Fruit fly (Drosophila melanogaster): Measurements from ENCODE around the gene GstD3.
A peak's percentile ranks its signal among the peaks of the same experiment; 100 is the strongest.

GstD3 gene

dm6 chr3R:12422379-12422975 lies 49.6 kb downstream of the GstD3 start, which contains the start of the genes Scgbeta and CG17202 (continued):
- TF ChIP-seq Kr (GFP tag; optimal IDR thresholded peaks at IDR 0.05) (no peak), zfh2 (GFP tag; optimal IDR thresholded peaks at IDR 0.05) (no peak), exex (tag; optimal IDR thresholded peaks at IDR 0.05) (no peak), zen (tag; optimal IDR thresholded peaks at IDR 0.05) (peak; percentile 12), CG12104 (GFP tag; optimal IDR thresholded peaks at IDR 0.05) (no peak), Ets97D (GFP tag; optimal IDR thresholded peaks at IDR 0.05) (peak; percentile 65), CG2199 (GFP tag; IDR thresholded peaks at IDR 0.05) (no peak), gcm (GFP tag; optimal IDR thresholded peaks at IDR 0.05) (no peak), CG9215 (GFP tag; IDR thresholded peaks at IDR 0.05) (no peak), CG15479 (GFP tag; optimal IDR thresholded peaks at IDR 0.05) (no peak), fd102C (GFP tag; optimal IDR thresholded peaks at IDR 0.05) (no peak), NC2β (GFP tag; optimal IDR thresholded peaks at IDR 0.05) (no peak), CG11695 (GFP tag; IDR thresholded peaks at IDR 0.05) (no peak), dmrt99B (tag; optimal IDR thresholded peaks at IDR 0.05) (no peak), hkb (optimal IDR thresholded peaks at IDR 0.05) (no peak), hkb (GFP tag; IDR thresholded peaks at IDR 0.05) (no peak), Opbp (GFP tag; IDR thresholded peaks at IDR 0.05; ENCODE audit: partially characterized antibody) (0 out of 3 replicates have a peak, but pooled peaks have one; percentile 22), Mes4 (GFP tag; optimal IDR thresholded peaks at IDR 0.05) (no peak), CG17186 (GFP tag; optimal IDR thresholded peaks at IDR 0.05) (no peak), Tbp (GFP tag; optimal IDR thresholded peaks at IDR 0.05) (no peak), Hey (tag; optimal IDR thresholded peaks at IDR 0.05) (no peak), CG3407 (GFP tag; optimal IDR thresholded peaks at IDR 0.05) (no peak), Doc3 (GFP tag; IDR thresholded peaks at IDR 0.05; ENCODE audit: partially characterized antibody) (no peak), gsb (GFP tag; IDR thresholded peaks at IDR 0.05) (no peak), zfh1 (GFP tag; IDR thresholded peaks at IDR 0.05) (no peak), Dfd (GFP tag; optimal IDR thresholded peaks at IDR 0.05) (no peak), sd (tag; optimal IDR thresholded peaks at IDR 0.05) (no peak), Aef1 (GFP tag; IDR thresholded peaks at IDR 0.05) (no peak), grau (tag; optimal IDR thresholded peaks at IDR 0.05) (no peak), shn (GFP tag; optimal IDR thresholded peaks at IDR 0.05) (no peak), Dbx (GFP tag; IDR thresholded peaks at IDR 0.05) (0 out of 3 replicates have a peak, but pooled peaks have one; percentile 27), knrl (GFP tag; IDR thresholded peaks at IDR 0.05; ENCODE audit: partially characterized antibody) (peak; percentile 49; the same call in 1 of the 3 replicates), gt (GFP tag; IDR thresholded peaks at IDR 0.05) (no peak), CG11696 (GFP tag; IDR thresholded peaks at IDR 0.05) (no peak), lilli (GFP tag; optimal IDR thresholded peaks at IDR 0.05) (peak; percentile 49), tin (GFP tag; optimal IDR thresholded peaks at IDR 0.05) (no peak), CG14050 (GFP tag; IDR thresholded peaks at IDR 0.05) (no peak), kah (GFP tag; optimal IDR thresholded peaks at IDR 0.05) (no peak), al (GFP tag; IDR thresholded peaks at IDR 0.05) (no peak), CG8765 (GFP tag; IDR thresholded peaks at IDR 0.05) (no peak), Fer1 (GFP tag; optimal IDR thresholded peaks at IDR 0.05) (peak; percentile 10), pum (GFP tag; optimal IDR thresholded peaks at IDR 0.05) (no peak), CG14710 (tag; optimal IDR thresholded peaks at IDR 0.05) (peak; percentile 73), CG33213 (GFP tag; optimal IDR thresholded peaks at IDR 0.05) (peak; percentile 67), CG1832 (GFP tag; optimal IDR thresholded peaks at IDR 0.05) (no peak), Hsf (GFP tag; optimal IDR thresholded peaks at IDR 0.05) (peak; percentile 17), wor (GFP tag; IDR thresholded peaks at IDR 0.05) (no peak), Poxn (GFP tag; IDR thresholded peaks at IDR 0.05) (no peak), Mad (GFP tag; optimal IDR thresholded peaks at IDR 0.05) (no peak), CG6654 (GFP tag; optimal IDR thresholded peaks at IDR 0.05) (no peak), abd-A (tag; optimal IDR thresholded peaks at IDR 0.05) (no peak), Abd-B (GFP tag; optimal IDR thresholded peaks at IDR 0.05) (no peak)
